Worm (Caenorhabditis elegans) whole organism, L4 larva: Measurements from ENCODE around the gene zzz-1.

Experiments
- F26F4.8 ChIP-seq: fragments of 200-800 bp; sonication (Bioruptor generic); conservative IDR thresholded peaks from 2 replicates; pipeline ENCODE4 v1.3.6; 2022; ENCODE audit warnings: missing genetic modification characterization, missing compliant biosample characterization
- F44E2.7 ChIP-seq: fragments of 200-800 bp; sonication (Bioruptor generic); IDR thresholded peaks from 2 replicates; pipeline ENCODE4 v2.1.2; 2022; ENCODE audit warnings: missing genetic modification characterization, missing compliant biosample characterization
- F49E8.2 ChIP-seq: sonication (generic microtip); optimal IDR thresholded peaks from 2 replicates; lab custom pipeline; 2016; ENCODE audit warnings: missing compliant biosample characterization, mild to moderate bottlenecking, missing genetic modification characterization, borderline replicate concordance
- T20F7.1 ChIP-seq: fragments of 200-800 bp; sonication (Bioruptor generic); optimal IDR thresholded peaks from 2 replicates; lab custom pipeline; 2018; ENCODE audit warnings: mild to moderate bottlenecking, missing genetic modification characterization, missing compliant biosample characterization
- Y105C5A.15 ChIP-seq: fragments of 200-800 bp; sonication (Bioruptor generic); IDR thresholded peaks from 2 replicates; pipeline ENCODE4 v1.3.6; 2022; ENCODE audit warnings: missing genetic modification characterization, missing compliant biosample characterization
- ZK337.2 ChIP-seq: fragments of 200-800 bp; sonication (Bioruptor generic); IDR thresholded peaks from 2 replicates; pipeline ENCODE4 v1.3.6; 2022; ENCODE audit warnings: missing genetic modification reagents, missing genetic modification characterization, missing compliant biosample characterization
- aha-1 ChIP-seq: fragments of 150-350 bp; peaks from one replicate; lab custom pipeline; 2014; ENCODE audit warnings: missing biosample characterization, missing genetic modification characterization
- ama-1 ChIP-seq: fragments of 150-350 bp; optimal IDR thresholded peaks from 2 replicates; lab custom pipeline; 2014; ENCODE audit warnings: inconsistent platforms, mixed read lengths
- attf-4 ChIP-seq: sonication (generic microtip); optimal IDR thresholded peaks from 3 replicates; lab custom pipeline; 2017; ENCODE audit warnings: missing biosample characterization, missing genetic modification characterization
- ceh-44 ChIP-seq: fragments of 200-800 bp; sonication (Bioruptor generic); IDR thresholded peaks from 2 replicates; pipeline ENCODE4 v1.3.6; 2022; ENCODE audit warnings: missing genetic modification reagents, missing genetic modification characterization, missing compliant biosample characterization
- ceh-62 ChIP-seq: sonication (generic microtip); optimal IDR thresholded peaks from 2 replicates; lab custom pipeline; 2017; ENCODE audit warnings: missing biosample characterization, missing genetic modification characterization
- cey-2 ChIP-seq: sonication (generic microtip); optimal IDR thresholded peaks from 3 replicates; lab custom pipeline; 2017; ENCODE audit warnings: missing genetic modification characterization, mild to moderate bottlenecking, missing compliant biosample characterization, antibody characterized with exemption, borderline replicate concordance; ENCODE audit not compliant: insufficient read depth
- ctbp-1 ChIP-seq: fragments of 200-800 bp; sonication (Bioruptor generic); IDR thresholded peaks from 2 replicates; pipeline ENCODE4 v1.3.6; 2022; ENCODE audit warnings: missing genetic modification reagents, missing genetic modification characterization, missing compliant biosample characterization
- dmd-6 ChIP-seq: fragments of 200-800 bp; sonication (Bioruptor generic); IDR thresholded peaks from 2 replicates; pipeline ENCODE4 v1.3.6; 2022; ENCODE audit warnings: missing genetic modification reagents, missing genetic modification characterization, missing compliant biosample characterization
- duxl-1 ChIP-seq: sonication (generic microtip); optimal IDR thresholded peaks from 2 replicates; lab custom pipeline; 2016; ENCODE audit warnings: mild to moderate bottlenecking, missing genetic modification characterization, moderate library complexity, missing compliant biosample characterization; ENCODE audit not compliant: poor library complexity
- dve-1 ChIP-seq: sonication (generic microtip); optimal IDR thresholded peaks from 2 replicates; lab custom pipeline; 2017; ENCODE audit warnings: antibody characterized with exemption, mild to moderate bottlenecking, missing genetic modification characterization, missing compliant biosample characterization; ENCODE audit not compliant: insufficient read depth
- egl-27 ChIP-seq: sonication (generic microtip); optimal IDR thresholded peaks from 3 replicates; lab custom pipeline; 2017; ENCODE audit warnings: missing biosample characterization, missing genetic modification reagents, missing genetic modification characterization
- egl-43 ChIP-seq: fragments of 200-800 bp; sonication (Bioruptor generic); IDR thresholded peaks from 2 replicates; pipeline ENCODE4 v1.3.6; 2022; ENCODE audit warnings: missing genetic modification reagents, missing genetic modification characterization, missing compliant biosample characterization
- fos-1 ChIP-seq: fragments of 150-350 bp; optimal IDR thresholded peaks from 2 replicates; lab custom pipeline; 2014; ENCODE audit warnings: missing biosample characterization, missing genetic modification characterization
- hlh-11 ChIP-seq: fragments of 200-800 bp; sonication (Bioruptor generic); optimal IDR thresholded peaks from 2 replicates; lab custom pipeline; 2018; ENCODE audit warnings: mild to moderate bottlenecking, missing genetic modification characterization, missing compliant biosample characterization
- hmg-1.1 ChIP-seq: fragments of 200-800 bp; sonication (Bioruptor generic); IDR thresholded peaks from 2 replicates; pipeline ENCODE4 v1.3.6; 2022; ENCODE audit warnings: missing genetic modification reagents, missing genetic modification characterization, missing compliant biosample characterization
- lin-38 ChIP-seq: fragments of 200-800 bp; sonication (Bioruptor generic); IDR thresholded peaks from 2 replicates; pipeline ENCODE4 v1.3.6; 2022; ENCODE audit warnings: missing genetic modification reagents, missing genetic modification characterization, missing compliant biosample characterization
- lir-3 ChIP-seq: sonication (generic microtip); optimal IDR thresholded peaks from 2 replicates; lab custom pipeline; 2016; ENCODE audit warnings: mild to moderate bottlenecking, missing genetic modification characterization, missing compliant biosample characterization
- lsy-2 ChIP-seq, 2 experiments: fragments of 150-350 bp in 1 of 2; sonication (generic microtip) in 1 of 2; optimal IDR thresholded peaks; 2 replicates each; lab custom pipeline; 2014 to 2017; ENCODE audit warnings: missing biosample characterization in 2 of 2, missing genetic modification characterization in 2 of 2
- madf-9 ChIP-seq: fragments of 200-800 bp; sonication (Bioruptor generic); conservative IDR thresholded peaks from 2 replicates; pipeline ENCODE4 v1.3.6; 2022; ENCODE audit warnings: missing genetic modification reagents, missing genetic modification characterization, missing compliant biosample characterization
- mdl-1 ChIP-seq, 2 experiments: fragments of 150-350 bp in 1 of 2; sonication (generic microtip) in 1 of 2; optimal IDR thresholded peaks; 2 replicates each; lab custom pipeline; 2014 to 2017; ENCODE audit warnings: missing biosample characterization in 2 of 2, missing genetic modification characterization in 2 of 2
- mdt-29 ChIP-seq: fragments of 200-800 bp; sonication (Bioruptor generic); IDR thresholded peaks from 2 replicates; pipeline ENCODE4 v1.3.6; 2022; ENCODE audit warnings: missing genetic modification reagents, missing genetic modification characterization, missing compliant biosample characterization
- nhr-102 ChIP-seq: sonication (generic microtip); optimal IDR thresholded peaks from 2 replicates; lab custom pipeline; 2016; ENCODE audit warnings: mild to moderate bottlenecking, missing genetic modification characterization, moderate library complexity, missing compliant biosample characterization
- nhr-237 ChIP-seq: sonication (generic microtip); optimal IDR thresholded peaks from 2 replicates; lab custom pipeline; 2017; ENCODE audit warnings: missing biosample characterization, missing genetic modification characterization
- nhr-76 ChIP-seq: fragments of 150-350 bp; optimal IDR thresholded peaks from 2 replicates; lab custom pipeline; 2014; ENCODE audit warnings: missing biosample characterization, missing genetic modification characterization
- nhr-77 ChIP-seq: fragments of 150-350 bp; optimal IDR thresholded peaks from 2 replicates; lab custom pipeline; 2014; ENCODE audit warnings: missing biosample characterization, missing genetic modification characterization
- pha-4 ChIP-seq, 2 experiments: fragments of 150-350 bp in 1 of 2; fragments of 200-800 bp in 1 of 2; sonication (Bioruptor generic) in 1 of 2; IDR thresholded peaks in 1 of 2; optimal IDR thresholded peaks in 1 of 2; 2 replicates each; pipeline versions ENCODE4 v1.3.6 to Lab custom; 2014 to 2022; ENCODE audit warnings: missing genetic modification characterization in 2 of 2, missing genetic modification reagents in 2 of 2, missing biosample characterization in 1 of 2, missing compliant biosample characterization in 1 of 2
- rbr-2 ChIP-seq: sonication (generic microtip); optimal IDR thresholded peaks from 2 replicates; lab custom pipeline; 2016; ENCODE audit warnings: missing genotype, missing genetic modification characterization, missing compliant biosample characterization
- saeg-2 ChIP-seq: fragments of 200-800 bp; sonication (Bioruptor generic); IDR thresholded peaks from 2 replicates; pipeline ENCODE4 v1.3.6; 2022; ENCODE audit warnings: missing genetic modification reagents, missing genetic modification characterization, missing compliant biosample characterization
- sdz-12 ChIP-seq: fragments of 200-800 bp; sonication (Bioruptor generic); optimal IDR thresholded peaks from 2 replicates; lab custom pipeline; 2018; ENCODE audit warnings: mild to moderate bottlenecking, missing genetic modification characterization, missing compliant biosample characterization
- set-16 ChIP-seq: fragments of 200-800 bp; sonication (Bioruptor generic); IDR thresholded peaks from 2 replicates; pipeline ENCODE4 v1.3.6; 2022; ENCODE audit warnings: missing genetic modification reagents, missing genetic modification characterization, missing compliant biosample characterization
- snpc-4 ChIP-seq: fragments of 150-350 bp; optimal IDR thresholded peaks from 2 replicates; lab custom pipeline; 2014; ENCODE audit warnings: missing biosample characterization, missing genetic modification characterization
- spr-3 ChIP-seq: fragments of 200-800 bp; sonication (Bioruptor generic); optimal IDR thresholded peaks from 2 replicates; lab custom pipeline; 2018; ENCODE audit warnings: mild to moderate bottlenecking, missing genetic modification characterization, missing compliant biosample characterization
- tra-1 ChIP-seq: fragments of 200-800 bp; sonication (Bioruptor generic); IDR thresholded peaks from 2 replicates; pipeline ENCODE4 v1.3.6; 2022; ENCODE audit warnings: missing genetic modification reagents, missing genetic modification characterization, missing compliant biosample characterization
- unc-39 ChIP-seq: sonication (generic microtip); optimal IDR thresholded peaks from 2 replicates; lab custom pipeline; 2017; ENCODE audit warnings: missing biosample characterization, missing genetic modification characterization
- unc-62 ChIP-seq, 3 experiments: fragments of 150-350 bp in 1 of 3; sonication (generic microtip); optimal IDR thresholded peaks in 2 of 3; peaks in 1 of 3; 1 replicate in 1 of 3; 2 replicates in 2 of 3; lab custom pipeline; 2014 to 2017; ENCODE audit warnings: missing biosample characterization in 3 of 3, missing genetic modification characterization in 3 of 3, missing genetic modification reagents in 3 of 3, missing genotype in 1 of 3
- vab-7 ChIP-seq: fragments of 200-800 bp; sonication (Bioruptor generic); IDR thresholded peaks from 2 replicates; pipeline ENCODE4 v1.3.6; 2022; ENCODE audit warnings: missing genetic modification reagents, missing genetic modification characterization, missing compliant biosample characterization
- zag-1 ChIP-seq: fragments of 150-350 bp; optimal IDR thresholded peaks from 2 replicates; lab custom pipeline; 2014; ENCODE audit warnings: missing biosample characterization, missing genetic modification characterization
- zfp-2 ChIP-seq: sonication (generic microtip); optimal IDR thresholded peaks from 2 replicates; lab custom pipeline; 2016; ENCODE audit warnings: mild to moderate bottlenecking, missing genetic modification characterization, missing compliant biosample characterization
- zip-2 ChIP-seq: fragments of 150-350 bp; optimal IDR thresholded peaks from 2 replicates; lab custom pipeline; 2014; ENCODE audit warnings: missing biosample characterization, missing genetic modification characterization
- ztf-7 ChIP-seq: fragments of 150-350 bp; optimal IDR thresholded peaks from 2 replicates; lab custom pipeline; 2014; ENCODE audit warnings: missing biosample characterization, missing genetic modification characterization

zzz-1 gene

DNA sequence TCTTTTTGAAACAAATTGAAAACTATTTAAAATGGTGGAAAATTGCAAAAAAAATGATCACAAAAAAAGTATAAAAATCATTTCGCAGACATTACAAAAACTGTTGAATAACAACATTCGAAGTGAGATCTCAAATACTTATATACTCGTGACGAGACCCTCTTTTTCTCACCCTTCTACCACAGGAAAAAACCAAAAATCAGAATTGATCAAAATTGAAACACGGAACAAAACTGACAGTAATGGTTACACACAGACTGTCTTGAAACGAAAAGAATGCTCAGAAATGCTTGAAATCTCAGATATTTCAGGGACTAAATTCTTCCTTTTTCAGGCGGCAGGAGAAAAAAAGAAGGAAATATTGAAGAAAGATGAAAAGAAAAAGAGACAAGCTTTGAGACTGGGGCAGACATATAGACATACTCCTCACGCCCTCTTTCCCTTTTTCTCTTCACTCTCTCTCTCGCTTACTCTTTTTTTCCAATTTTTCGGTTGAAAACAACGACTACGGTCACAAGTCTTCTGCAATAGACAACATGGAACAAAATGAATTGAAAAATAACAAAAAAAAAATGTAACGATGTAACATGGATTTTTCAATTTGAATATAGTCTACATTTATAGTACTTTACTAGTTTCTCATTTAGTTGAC lies 47.2 kb downstream of the zzz-1 start (continued):
- peak; percentile 25 for TF ChIP-seq ama-1 (lab: Kevin White, UChicago)
- no peak for TF ChIP-seq F49E8.2 (tag; lab: Kevin White, UChicago)
- no peak for TF ChIP-seq zip-2 (tag; lab: Kevin White, UChicago)
- TF ChIP-seq vab-7, result no peak
- TF ChIP-seq F44E2.7 (GFP tag; lab: Robert Waterston, UW), result no peak
- no peak for TF ChIP-seq Y105C5A.15 (GFP tag; lab: Robert Waterston, UW)
- no peak for TF ChIP-seq hmg-1.1 (GFP tag; lab: Robert Waterston, UW)
- peak; percentile 13 for TF ChIP-seq aha-1 (tag; lab: Kevin White, UChicago)
- TF ChIP-seq egl-43 (GFP tag; lab: Robert Waterston, UW), result no peak
- TF ChIP-seq unc-39 (tag; lab: Kevin White, UChicago), result no peak
- peak; percentile 15 for TF ChIP-seq nhr-77 (tag; lab: Kevin White, UChicago)
- TF ChIP-seq unc-62 (GFP tag; optimal IDR thresholded peaks at IDR 0.05 in 1 of 2; lab: Kevin White, UChicago), result peak in 1 of 2 experiments; percentile 87
- TF ChIP-seq unc-62 (tag; optimal IDR thresholded peaks at IDR 0.05; lab: Kevin White, UChicago), result no peak
- no peak for TF ChIP-seq saeg-2 (GFP tag; lab: Robert Waterston, UW)
- no peak for TF ChIP-seq spr-3 (GFP tag; lab: Kevin White, UChicago)
- TF ChIP-seq ZK337.2 (GFP tag; lab: Robert Waterston, UW), result no peak
- no peak for TF ChIP-seq egl-27
- TF ChIP-seq madf-9 (GFP tag; lab: Robert Waterston, UW), result no peak
- no peak for TF ChIP-seq dve-1 (tag; lab: Kevin White, UChicago)
- TF ChIP-seq rbr-2 (tag; lab: Kevin White, UChicago), result peak; percentile 52
- no peak for TF ChIP-seq mdt-29 (GFP tag; lab: Robert Waterston, UW)
- no peak for TF ChIP-seq pha-4 (GFP tag; IDR thresholded peaks at IDR 0.05; lab: Robert Waterston, UW)
- no peak for TF ChIP-seq pha-4 (tag; optimal IDR thresholded peaks at IDR 0.05; lab: Kevin White, UChicago)
- no peak for TF ChIP-seq F26F4.8 (GFP tag; lab: Robert Waterston, UW)
- no peak for TF ChIP-seq lin-38
- peak; percentile 20 for TF ChIP-seq dmd-6 (GFP tag; lab: Robert Waterston, UW)
- no peak for TF ChIP-seq T20F7.1 (GFP tag; lab: Kevin White, UChicago)
- TF ChIP-seq fos-1 (tag; lab: Kevin White, UChicago), result no peak
- peak in 1 of 2 experiments; percentile 45 for TF ChIP-seq lsy-2 (tag; optimal IDR thresholded peaks at IDR 0.05; lab: Kevin White, UChicago)
- no peak for TF ChIP-seq duxl-1
- no peak for TF ChIP-seq nhr-237 (tag; lab: Kevin White, UChicago)
- no peak for TF ChIP-seq zfp-2 (tag; lab: Kevin White, UChicago)
- TF ChIP-seq nhr-102 (tag; lab: Kevin White, UChicago), result no peak
- TF ChIP-seq ztf-7 (tag; lab: Kevin White, UChicago), result no peak
- peak; percentile 42 for TF ChIP-seq hlh-11 (tag; lab: Kevin White, UChicago)
- no peak for TF ChIP-seq ctbp-1 (GFP tag; lab: Robert Waterston, UW)
- TF ChIP-seq zag-1 (tag; lab: Kevin White, UChicago), result no peak
- no peak for TF ChIP-seq ceh-44 (GFP tag; lab: Robert Waterston, UW)
- no peak for TF ChIP-seq cey-2 (tag; lab: Kevin White, UChicago)
- TF ChIP-seq ceh-62, result no peak
- TF ChIP-seq tra-1 (GFP tag; lab: Robert Waterston, UW), result no peak
- TF ChIP-seq attf-4 (tag; lab: Kevin White, UChicago), result no peak
- TF ChIP-seq nhr-76 (tag; lab: Kevin White, UChicago), result no peak
- no peak for TF ChIP-seq snpc-4
- TF ChIP-seq sdz-12 (GFP tag; lab: Kevin White, UChicago), result no peak
- TF ChIP-seq set-16 (GFP tag; lab: Robert Waterston, UW), result no peak
- no peak for TF ChIP-seq lir-3 (tag; lab: Kevin White, UChicago)
- TF ChIP-seq mdl-1 (tag; optimal IDR thresholded peaks at IDR 0.05; lab: Kevin White, UChicago), result peak in 1 of 2 experiments; percentile 24
